Worm (Caenorhabditis elegans) whole organism, L4/young adult: Measurements from ENCODE around the gene F41C3.11.

Experiments used
- W03F9.2 ChIP-seq: fragments of 150-350 bp; optimal IDR thresholded peaks from 2 replicates; lab custom pipeline; 2014; ENCODE audit warnings: missing biosample characterization, missing genetic modification characterization
- dao-5 ChIP-seq: sonication (generic microtip); optimal IDR thresholded peaks from 2 replicates; lab custom pipeline; 2016; ENCODE audit warnings: missing genotype, missing genetic modification characterization, moderate library complexity, missing compliant biosample characterization
- him-1 ChIP-seq: sonication (generic microtip); optimal IDR thresholded peaks from 2 replicates; lab custom pipeline; 2016; ENCODE audit warnings: missing genotype, missing genetic modification reagents, missing genetic modification characterization, missing compliant biosample characterization

DNA sequence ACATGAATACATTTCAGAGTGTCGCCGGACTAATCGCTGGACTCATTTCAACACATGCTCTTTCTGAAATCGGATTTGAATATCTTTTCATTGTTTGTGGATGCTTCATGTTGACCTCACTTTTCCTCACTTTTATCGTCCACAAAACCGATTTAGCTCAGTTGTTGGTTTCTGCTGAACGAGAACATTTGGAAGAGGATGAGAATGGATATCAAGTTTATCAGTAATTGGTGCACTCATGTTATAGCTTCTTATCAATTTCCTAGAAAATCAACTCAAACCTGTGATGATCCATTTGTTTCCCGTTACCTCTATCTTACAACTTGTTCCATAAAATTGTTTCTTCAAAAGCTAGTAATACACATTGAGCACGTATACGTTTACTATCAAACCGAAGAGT, 37.7 kb downstream of the F41C3.11 start:
- TF ChIP-seq him-1 (tag; lab: Kevin White, UChicago) (no peak), dao-5 (no peak), W03F9.2 (no peak)
